Worm (Caenorhabditis elegans): ENCODE data around the gene kcmf-1.

The kcmf-1 gene

DNA sequence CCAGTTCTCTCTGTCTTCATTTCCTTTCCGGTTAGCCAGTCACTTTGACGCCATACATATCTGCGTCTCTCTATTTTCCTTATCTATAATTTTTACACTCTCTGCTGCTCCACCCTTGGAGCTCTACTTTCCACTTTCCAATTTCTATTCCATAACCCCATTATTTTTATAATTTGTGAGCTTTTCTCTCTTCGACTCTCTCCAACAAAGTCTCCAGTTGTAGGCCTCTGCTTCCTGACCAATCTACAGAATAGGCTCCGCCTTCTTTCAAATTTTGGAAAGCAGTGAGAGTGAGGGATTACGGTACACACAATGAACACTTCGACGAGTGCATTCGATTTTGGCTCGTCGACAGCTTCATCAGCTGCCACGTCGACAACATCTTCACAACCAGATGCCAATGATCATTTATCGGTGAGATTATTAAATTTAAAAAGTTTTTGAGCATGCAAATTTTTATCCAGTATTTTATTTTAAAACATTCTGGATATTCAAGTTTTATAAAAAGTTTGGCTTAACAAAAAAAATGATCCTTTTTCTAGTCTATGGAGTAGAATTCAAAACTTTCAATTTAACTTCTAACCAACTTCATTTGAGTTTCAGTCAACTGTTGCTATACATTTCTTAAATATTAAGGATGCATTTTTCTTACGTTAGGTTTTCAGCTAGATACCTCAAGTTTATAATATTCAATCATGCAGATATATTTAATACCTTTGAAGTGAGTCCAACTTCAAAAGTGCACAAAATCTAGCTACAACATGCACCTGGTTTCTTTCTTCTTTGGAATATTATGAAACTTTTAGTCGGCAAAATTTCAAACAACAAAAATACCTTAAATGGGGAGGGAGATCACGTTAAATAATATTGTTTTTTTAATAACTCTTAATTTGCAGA is 14.8 kb upstream of the kcmf-1 start, which contains the start of gene egl-5:
egl-5 (plus strand) TSS at position 216 of the 897 bp plus-strand sequence.
- TF ChIP-seq nhr-6 (tag; optimal IDR thresholded peaks at IDR 0.05) (peak; percentile 100), gei-8 (GFP tag; optimal IDR thresholded peaks at IDR 0.05) (no peak)

DNA sequence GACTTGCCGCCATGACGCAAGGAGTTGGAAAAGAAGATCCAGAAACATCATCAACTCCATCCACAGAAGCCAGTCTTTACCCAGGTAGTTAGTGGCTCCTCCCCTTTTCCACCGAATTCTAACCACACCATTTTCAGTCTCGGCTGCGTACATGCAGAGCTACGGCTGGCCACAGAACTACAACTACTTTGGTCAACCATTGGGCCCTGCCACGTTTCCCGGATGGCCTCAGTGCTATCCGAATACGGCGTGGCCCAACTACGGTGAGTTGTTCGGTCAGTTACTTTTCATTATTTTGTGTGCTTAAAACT is 14.2 kb upstream of the kcmf-1 start:
- TF ChIP-seq nhr-76 (tag; optimal IDR thresholded peaks at IDR 0.05) (no peak), unc-62 (GFP tag; optimal IDR thresholded peaks at IDR 0.05 in 1 of 2) (peak in 1 of 2 experiments; percentile 49), unc-62 (tag; optimal IDR thresholded peaks at IDR 0.05) (no peak)

- TF ChIP-seq dve-1 (tag; optimal IDR thresholded peaks at IDR 0.05; ENCODE audit: insufficient read depth) = no peak
- no peak for TF ChIP-seq egl-27 (tag; optimal IDR thresholded peaks at IDR 0.05)
- no peak for TF ChIP-seq mdl-1 (tag; optimal IDR thresholded peaks at IDR 0.05)
- peak; percentile 100 for TF ChIP-seq nhr-6 (tag; optimal IDR thresholded peaks at IDR 0.05)
Measured at ce11 chrIII:7815571-7816348, 13.5 kb upstream of the kcmf-1 start.

- TF ChIP-seq R02D3.7 (tag; optimal IDR thresholded peaks at IDR 0.05) (no peak), ctbp-1 (GFP tag; IDR thresholded peaks at IDR 0.05) (no peak), ceh-62 (tag; optimal IDR thresholded peaks at IDR 0.05) (no peak), nhr-6 (tag; optimal IDR thresholded peaks at IDR 0.05) (peak; percentile 100), Y75B8A.6 (GFP tag; IDR thresholded peaks at IDR 0.05) (no peak), gei-8 (GFP tag; optimal IDR thresholded peaks at IDR 0.05) (no peak)
Measured at ce11 chrIII:7816463-7816862, 12.7 kb upstream of the kcmf-1 start.

- TF ChIP-seq ces-1 (GFP tag; optimal IDR thresholded peaks at IDR 0.05) = no peak
- TF ChIP-seq attf-4 (tag; optimal IDR thresholded peaks at IDR 0.05) = no peak
- TF ChIP-seq ztf-11 (tag; optimal IDR thresholded peaks at IDR 0.05) = no peak
- TF ChIP-seq tra-1 (GFP tag; IDR thresholded peaks at IDR 0.05) = no peak
- TF ChIP-seq daf-8 (GFP tag; IDR thresholded peaks at IDR 0.05) = no peak
- TF ChIP-seq fkh-10 (GFP tag; optimal IDR thresholded peaks at IDR 0.05) = no peak
- TF ChIP-seq php-3 (GFP tag; IDR thresholded peaks at IDR 0.05) = no peak
- no peak for TF ChIP-seq lin-1 (GFP tag; IDR thresholded peaks at IDR 0.05)
- TF ChIP-seq madf-5 (GFP tag; IDR thresholded peaks at IDR 0.05) = no peak
- TF ChIP-seq zip-2 (tag; optimal IDR thresholded peaks at IDR 0.05) = no peak
- TF ChIP-seq T26A8.4 (GFP tag; IDR thresholded peaks at IDR 0.05) = no peak
- TF ChIP-seq nhr-76 (tag; optimal IDR thresholded peaks at IDR 0.05) = no peak
- TF ChIP-seq rbr-2 (tag; optimal IDR thresholded peaks at IDR 0.05) = no peak
- no peak for TF ChIP-seq ceh-20 (GFP tag; IDR thresholded peaks at IDR 0.05)
Measured at ce11 chrIII:7818965-7819364, 10.2 kb upstream of the kcmf-1 start.

DNA sequence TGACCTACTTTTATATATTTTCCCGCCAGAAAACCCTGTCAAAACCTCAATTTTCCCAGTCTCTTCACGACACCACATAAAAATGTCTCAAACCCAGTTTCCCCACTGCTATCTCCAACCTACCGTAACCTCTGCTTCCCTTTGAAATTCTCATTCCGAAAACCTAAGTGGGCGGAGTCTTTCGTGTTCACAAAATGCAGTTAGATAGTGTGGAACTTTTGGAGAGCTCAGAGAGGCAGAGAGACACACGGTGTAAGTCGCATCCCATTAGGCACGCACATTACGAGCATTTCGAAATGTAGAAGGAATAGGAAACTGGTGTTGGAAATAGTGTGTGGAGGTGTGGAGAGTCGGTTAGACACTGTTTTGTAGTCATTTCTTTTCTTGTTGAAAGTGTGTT is 9.3 kb upstream of the kcmf-1 start:
- TF ChIP-seq unc-62 (GFP tag; optimal IDR thresholded peaks at IDR 0.05 in 1 of 2) (peak in 1 of 2 experiments; percentile 5), unc-62 (tag; optimal IDR thresholded peaks at IDR 0.05) (no peak), aha-1 (tag) (peak; percentile 18), tag-97 (GFP tag; IDR thresholded peaks at IDR 0.05) (no peak), Y105C5A.15 (GFP tag; IDR thresholded peaks at IDR 0.05) (no peak)

ce11 chrIII:7821130-7821529 is 8.1 kb upstream of the kcmf-1 start:
- TF ChIP-seq lin-38 (GFP tag; IDR thresholded peaks at IDR 0.05) (peak; percentile 15; the same call in 1 of the 2 replicates), lim-7 (GFP tag; IDR thresholded peaks at IDR 0.05) (peak; percentile 59; the same call in 1 of the 2 replicates), dmd-8 (GFP tag; IDR thresholded peaks at IDR 0.05) (0 out of 2 replicates have a peak, but pooled peaks have one; percentile 62)

Measured in whole organism, L4 larva.